Worm (Caenorhabditis elegans): Measurements from ENCODE around the gene K12H4.3.

- TF ChIP-seq sup-37 (GFP tag; optimal IDR thresholded peaks at IDR 0.05) (no peak), unc-130 (tag; optimal IDR thresholded peaks at IDR 0.05) (no peak), lin-13 (GFP tag; optimal IDR thresholded peaks at IDR 0.05) (no peak)
Observed at ce11 chrIII:8042775-8043174, 3.1 kb upstream of the K12H4.3 start, which contains the start of gene K12H4.6.

All from whole organism, L1 larva.